Worm (Caenorhabditis elegans) whole organism, mixed stage, embryonic: ENCODE results near the gene Y46G5A.29.

ENCODE experiments used
- elt-1 ChIP-seq: sonication (generic microtip); optimal IDR thresholded peaks from 2 replicates; lab custom pipeline; 2017; ENCODE audit warnings: missing genetic modification characterization, mild to moderate bottlenecking, missing compliant biosample characterization, antibody characterized with exemption, moderate library complexity, borderline replicate concordance; ENCODE audit not compliant: insufficient read depth
- lsy-2 ChIP-seq: fragments of 150-350 bp; optimal IDR thresholded peaks from 2 replicates; lab custom pipeline; 2014; ENCODE audit warnings: missing biosample characterization, missing genetic modification characterization
- mab-5 ChIP-seq: fragments of 150-350 bp; optimal IDR thresholded peaks from 2 replicates; lab custom pipeline; 2014; ENCODE audit warnings: missing biosample characterization, missing genetic modification characterization
- mep-1 ChIP-seq: fragments of 150-350 bp; optimal IDR thresholded peaks from 2 replicates; lab custom pipeline; 2017; ENCODE audit warnings: missing biosample characterization, missing genetic modification reagents, missing genetic modification characterization, inconsistent platforms
- nhr-12 ChIP-seq: fragments of 150-350 bp; optimal IDR thresholded peaks from 2 replicates; lab custom pipeline; 2014; ENCODE audit warnings: missing biosample characterization, missing genetic modification characterization
- nhr-237 ChIP-seq: fragments of 150-350 bp; optimal IDR thresholded peaks from 2 replicates; lab custom pipeline; 2014; ENCODE audit warnings: missing biosample characterization, missing genetic modification characterization
- nhr-76 ChIP-seq: sonication (generic microtip); optimal IDR thresholded peaks from 2 replicates; lab custom pipeline; 2017; ENCODE audit warnings: missing biosample characterization, missing genetic modification characterization
- pha-4 ChIP-seq: fragments of 150-350 bp; optimal IDR thresholded peaks from 2 replicates; lab custom pipeline; 2018; ENCODE audit warnings: missing biosample characterization, missing genetic modification reagents, missing genetic modification characterization
- snpc-4 ChIP-seq: fragments of 150-350 bp; optimal IDR thresholded peaks from 2 replicates; lab custom pipeline; 2014; ENCODE audit warnings: missing biosample characterization, missing genetic modification characterization
- tbx-8 ChIP-seq: fragments of 200-800 bp; sonication (Bioruptor generic); optimal IDR thresholded peaks from 2 replicates; lab custom pipeline; 2018; ENCODE audit warnings: mild to moderate bottlenecking, missing genetic modification characterization, moderate library complexity, missing compliant biosample characterization
- unc-120 ChIP-seq: sonication (generic microtip); optimal IDR thresholded peaks from 2 replicates; lab custom pipeline; 2017; ENCODE audit warnings: missing genetic modification characterization, missing compliant biosample characterization; ENCODE audit not compliant: poor library complexity, severe bottlenecking
- unc-62 ChIP-seq: fragments of 150-350 bp; optimal IDR thresholded peaks from 2 replicates; lab custom pipeline; 2014; ENCODE audit warnings: missing biosample characterization, missing genetic modification reagents, missing genetic modification characterization

- TF ChIP-seq lsy-2 (tag; lab: Kevin White, UChicago) (no peak), nhr-237 (tag; lab: Kevin White, UChicago) (no peak), elt-1 (tag; lab: Kevin White, UChicago) (no peak), pha-4 (tag; lab: Kevin White, UChicago) (no peak), snpc-4 (no peak), nhr-76 (tag; lab: Kevin White, UChicago) (no peak), unc-120 (tag; lab: Kevin White, UChicago) (no peak), mab-5 (tag; lab: Kevin White, UChicago) (no peak), tbx-8 (GFP tag; lab: Kevin White, UChicago) (no peak), mep-1 (tag; lab: Kevin White, UChicago) (no peak), unc-62 (GFP tag; lab: Kevin White, UChicago) (no peak), nhr-12 (no peak)
Observed at ce11 chrII:12813253-12813652, 42.7 kb upstream of the Y46G5A.29 start.
